Fruit fly (Drosophila melanogaster) whole organism, wandering third instar larva: ENCODE results near the gene Ran-like.

Source experiments
- CG32264 ChIP-seq: fragments of 200-800 bp; sonication (Bioruptor generic); optimal IDR thresholded peaks from 2 replicates; lab custom pipeline; 2016; ENCODE audit warnings: missing biosample characterization, missing genetic modification characterization
- CG9705 ChIP-seq: fragments of 200-800 bp; sonication (Bioruptor generic); optimal IDR thresholded peaks from 2 replicates; lab custom pipeline; 2018; ENCODE audit warnings: missing biosample characterization, mild to moderate bottlenecking, missing genetic modification characterization
- CrebA ChIP-seq: fragments of 200-800 bp; sonication (Bioruptor generic); optimal IDR thresholded peaks from 2 replicates; lab custom pipeline; 2016; ENCODE audit warnings: missing biosample characterization, mild to moderate bottlenecking, missing genetic modification characterization, borderline replicate concordance
- Dfd ChIP-seq: fragments of >200 bp; optimal IDR thresholded peaks from 2 replicates; lab custom pipeline; 2017; ENCODE audit warnings: missing biosample characterization, missing genetic modification characterization
- Dif ChIP-seq: fragments of 200-275, 200-300 bp; sonication (Bioruptor generic); optimal IDR thresholded peaks from 2 replicates; lab custom pipeline; 2018; ENCODE audit warnings: missing biosample characterization, missing genetic modification characterization; ENCODE audit not compliant: partially characterized antibody
- GATAd ChIP-seq: sonication (Bioruptor generic); optimal IDR thresholded peaks from 2 replicates; lab custom pipeline; 2016; ENCODE audit warnings: missing biosample characterization, missing genetic modification characterization
- HLH106 ChIP-seq: fragments of 200-800 bp; optimal IDR thresholded peaks from 3 replicates; lab custom pipeline; 2019; ENCODE audit warnings: missing biosample characterization, mild to moderate bottlenecking, missing genetic modification characterization, moderate library complexity
- Hnf4 ChIP-seq: fragments of 200-800 bp; sonication (Bioruptor generic); optimal IDR thresholded peaks from 2 replicates; lab custom pipeline; 2016; ENCODE audit warnings: missing biosample characterization, mild to moderate bottlenecking, missing genetic modification characterization
- Hr78 ChIP-seq: fragments of >200 bp; optimal IDR thresholded peaks from 2 replicates; lab custom pipeline; 2017; ENCODE audit warnings: missing biosample characterization, missing genetic modification characterization
- Hr83 ChIP-seq: fragments of 200-300 bp; sonication (Bioruptor generic); optimal IDR thresholded peaks from 2 replicates; lab custom pipeline; 2016; ENCODE audit warnings: missing biosample characterization, mild to moderate bottlenecking, missing genetic modification characterization, moderate library complexity; ENCODE audit not compliant: poor library complexity, severe bottlenecking
- Mio ChIP-seq: sonication (Bioruptor generic); optimal IDR thresholded peaks from 2 replicates; lab custom pipeline; 2016; ENCODE audit warnings: missing biosample characterization, missing genetic modification characterization
- Myc ChIP-seq: fragments of >200 bp; optimal IDR thresholded peaks from 2 replicates; lab custom pipeline; 2017
- N ChIP-seq: fragments of >200 bp; optimal IDR thresholded peaks from 2 replicates; lab custom pipeline; 2018; ENCODE audit warnings: missing biosample characterization, missing external identifiers, missing genetic modification characterization
- Rel ChIP-seq, 2 experiments: fragments of 200-800 bp; sonication (Bioruptor generic) in 1 of 2; optimal IDR thresholded peaks; 2 replicates in 1 of 2; 3 replicates in 1 of 2; lab custom pipeline; 2016 to 2019; ENCODE audit warnings: mild to moderate bottlenecking in 2 of 2, missing biosample characterization in 2 of 2, missing genetic modification characterization in 2 of 2, moderate library complexity in 1 of 2
- Sp1 ChIP-seq: fragments of 200-800 bp; sonication (Bioruptor generic); optimal IDR thresholded peaks from 3 replicates; lab custom pipeline; 2019; ENCODE audit warnings: missing biosample characterization, mild to moderate bottlenecking, missing genetic modification characterization, moderate library complexity
- Vsx2 ChIP-seq: fragments of 200-300, 225-300 bp; sonication (Bioruptor generic); optimal IDR thresholded peaks from 2 replicates; lab custom pipeline; 2018; ENCODE audit warnings: missing biosample characterization, missing genetic modification characterization; ENCODE audit not compliant: partially characterized antibody
- br ChIP-seq: fragments of 200-800 bp; sonication (Bioruptor generic); optimal IDR thresholded peaks from 2 replicates; lab custom pipeline; 2016; ENCODE audit warnings: missing biosample characterization, missing genetic modification characterization
- brk ChIP-seq: fragments of 200-800 bp; sonication (Bioruptor generic); optimal IDR thresholded peaks from 2 replicates; lab custom pipeline; 2016; ENCODE audit warnings: missing biosample characterization, mild to moderate bottlenecking, missing genetic modification characterization
- foxo ChIP-seq, 2 experiments: fragments of 200-800 bp; sonication (Bioruptor generic); optimal IDR thresholded peaks; 2 replicates in 1 of 2; 3 replicates in 1 of 2; lab custom pipeline; 2016 to 2017; ENCODE audit warnings: missing biosample characterization in 2 of 2, missing genetic modification characterization in 2 of 2
- fru ChIP-seq: fragments of 200-800 bp; sonication (Bioruptor generic); optimal IDR thresholded peaks from 3 replicates; lab custom pipeline; 2016; ENCODE audit warnings: missing biosample characterization, mild to moderate bottlenecking, missing genetic modification characterization
- h ChIP-seq: fragments of 200-800 bp; sonication (Bioruptor generic); optimal IDR thresholded peaks from 3 replicates; lab custom pipeline; 2016; ENCODE audit warnings: missing biosample characterization, mild to moderate bottlenecking, missing genetic modification characterization
- jim ChIP-seq: fragments of 175-275, 200-325 bp; sonication (Bioruptor generic); optimal IDR thresholded peaks from 2 replicates; lab custom pipeline; 2016; ENCODE audit warnings: missing biosample characterization, mild to moderate bottlenecking, missing genetic modification characterization
- lola ChIP-seq: fragments of >200 bp; optimal IDR thresholded peaks from 2 replicates; lab custom pipeline; 2017; ENCODE audit warnings: missing biosample characterization, missing genetic modification characterization
- pan ChIP-seq: fragments of >200 bp; optimal IDR thresholded peaks from 2 replicates; lab custom pipeline; 2017
- psq ChIP-seq: fragments of 200-800 bp; sonication (Bioruptor generic); optimal IDR thresholded peaks from 3 replicates; lab custom pipeline; 2017; ENCODE audit warnings: missing biosample characterization, mild to moderate bottlenecking, missing genetic modification characterization, moderate library complexity
- rgr ChIP-seq: fragments of 200-800 bp; sonication (Bioruptor generic); optimal IDR thresholded peaks from 3 replicates; lab custom pipeline; 2016; ENCODE audit warnings: missing biosample characterization, mild to moderate bottlenecking, missing genetic modification characterization
- sage ChIP-seq: fragments of 200-800 bp; sonication (Bioruptor generic); optimal IDR thresholded peaks from 2 replicates; lab custom pipeline; 2016; ENCODE audit warnings: missing biosample characterization, mild to moderate bottlenecking, missing genetic modification characterization
- sv ChIP-seq: fragments of 200-800 bp; sonication (Bioruptor generic); optimal IDR thresholded peaks from 3 replicates; lab custom pipeline; 2016; ENCODE audit warnings: missing biosample characterization, missing genetic modification characterization
- tai ChIP-seq: sonication (Bioruptor generic); optimal IDR thresholded peaks from 2 replicates; lab custom pipeline; 2016; ENCODE audit warnings: missing biosample characterization, missing genetic modification characterization
- usp ChIP-seq: fragments of >200 bp; optimal IDR thresholded peaks from 2 replicates; lab custom pipeline; 2017; ENCODE audit warnings: missing biosample characterization, missing genetic modification characterization
- woc ChIP-seq: sonication (Bioruptor generic); optimal IDR thresholded peaks from 2 replicates; lab custom pipeline; 2016; ENCODE audit warnings: missing biosample characterization, mild to moderate bottlenecking, missing genetic modification characterization

Ran-like gene

dm6 chr3L:15525153-15525552 is 40.0 kb upstream of the Ran-like start, which contains the start of gene CG33986:
TSS of gene CG33986 (minus strand) at chr3L:15525253.
- no peak for TF ChIP-seq tai (GFP tag; lab: Kevin White, UChicago)
- no peak for TF ChIP-seq CG32264 (GFP tag; lab: Kevin White, UChicago)

dm6 chr3L:15523806-15524346 is 38.7 kb upstream of the Ran-like start, which contains the start of gene CG7945:
TSS of gene CG7945 (minus strand) at chr3L:15524137.
- TF ChIP-seq sage (GFP tag; lab: Kevin White, UChicago) (peak; percentile 48), Hr83 (GFP tag; lab: Kevin White, UChicago) (no peak), brk (GFP tag; lab: Kevin White, UChicago) (no peak), Mio (no peak), Rel (GFP tag; optimal IDR thresholded peaks at IDR 0.05; lab: Kevin White, UChicago) (peak; percentile 47), Rel (tag; optimal IDR thresholded peaks at IDR 0.05; lab: Kevin White, UChicago) (peak; percentile 99), woc (no peak), Hnf4 (GFP tag; lab: Kevin White, UChicago) (peak; percentile 5)

- TF ChIP-seq fru = no peak
- TF ChIP-seq woc = no peak
- no peak for TF ChIP-seq tai (GFP tag; lab: Kevin White, UChicago)
- no peak for TF ChIP-seq lola
- no peak for TF ChIP-seq N (GFP tag; lab: Kevin White, UChicago)
- TF ChIP-seq Rel (GFP tag; optimal IDR thresholded peaks at IDR 0.05; lab: Kevin White, UChicago) = no peak
- no peak for TF ChIP-seq Rel (tag; optimal IDR thresholded peaks at IDR 0.05; lab: Kevin White, UChicago)
- no peak for TF ChIP-seq foxo (GFP tag; optimal IDR thresholded peaks at IDR 0.05; lab: Kevin White, UChicago)
- TF ChIP-seq psq (GFP tag; lab: Kevin White, UChicago) = no peak
- TF ChIP-seq brk (GFP tag; lab: Kevin White, UChicago) = no peak
- no peak for TF ChIP-seq Dfd (GFP tag; lab: Kevin White, UChicago)
- no peak for TF ChIP-seq HLH106 (tag; lab: Kevin White, UChicago)
- TF ChIP-seq Hnf4 (GFP tag; lab: Kevin White, UChicago) = no peak
- no peak for TF ChIP-seq Mio
- TF ChIP-seq Dif (GFP tag; lab: Kevin White, UChicago) = no peak
Observed at dm6 chr3L:15520320-15520719, 35.1 kb upstream of the Ran-like start, which contains the start of gene yellow-k. TSS of gene yellow-k (plus strand) at chr3L:15520620.

- TF ChIP-seq h (GFP tag; lab: Kevin White, UChicago) = no peak
- no peak for TF ChIP-seq Rel (GFP tag; optimal IDR thresholded peaks at IDR 0.05; lab: Kevin White, UChicago)
- peak; percentile 98 for TF ChIP-seq Rel (tag; optimal IDR thresholded peaks at IDR 0.05; lab: Kevin White, UChicago)
- TF ChIP-seq CG9705 (GFP tag; lab: Kevin White, UChicago) = no peak
Observed at dm6 chr3L:15519920-15520319, 34.7 kb upstream of the Ran-like start.

- TF ChIP-seq tai (GFP tag; lab: Kevin White, UChicago) (no peak), usp (GFP tag; lab: Kevin White, UChicago) (no peak), h (GFP tag; lab: Kevin White, UChicago) (no peak), CG9705 (GFP tag; lab: Kevin White, UChicago) (no peak), pan (lab: Kevin White, UChicago) (no peak), Rel (GFP tag; optimal IDR thresholded peaks at IDR 0.05; lab: Kevin White, UChicago) (no peak), Rel (tag; optimal IDR thresholded peaks at IDR 0.05; lab: Kevin White, UChicago) (no peak), br (no peak), Myc (lab: Kevin White, UChicago) (no peak), sage (GFP tag; lab: Kevin White, UChicago) (no peak), CrebA (GFP tag; lab: Kevin White, UChicago) (no peak), Hr83 (GFP tag; lab: Kevin White, UChicago) (no peak), Sp1 (no peak), brk (GFP tag; lab: Kevin White, UChicago) (no peak), Hr78 (GFP tag; lab: Kevin White, UChicago) (no peak), lola (no peak), Hnf4 (GFP tag; lab: Kevin White, UChicago) (no peak), Vsx2 (no peak)
Observed at dm6 chr3L:15519492-15519891, 34.3 kb upstream of the Ran-like start, which contains the start of gene mex1. TSS of gene mex1 (minus strand) at chr3L:15519592.

dm6 chr3L:15518344-15518743 is 33.1 kb upstream of the Ran-like start:
- TF ChIP-seq jim (GFP tag; lab: Kevin White, UChicago) (no peak), tai (GFP tag; lab: Kevin White, UChicago) (no peak), rgr (GFP tag; lab: Kevin White, UChicago) (no peak), sv (GFP tag; lab: Kevin White, UChicago) (no peak), CrebA (GFP tag; lab: Kevin White, UChicago) (no peak), lola (no peak), Hr78 (GFP tag; lab: Kevin White, UChicago) (no peak), Rel (GFP tag; optimal IDR thresholded peaks at IDR 0.05; lab: Kevin White, UChicago) (no peak), Rel (tag; optimal IDR thresholded peaks at IDR 0.05; lab: Kevin White, UChicago) (peak; percentile 45), GATAd (no peak)
